Fruit fly (Drosophila melanogaster): ENCODE data around the gene Nhe3.

Nhe3 gene

dm6 chr2L:6663562-6664051, 20.6 kb downstream of the Nhe3 start, which contains the start of the genes CG13771, CG34310 and cup:
TSS of gene CG13771 (minus strand) at chr2L:6663612.
TSS of gene CG34310 (plus strand) at chr2L:6663664.
TSS of gene cup (plus strand) at chr2L:6663664.
- peak; percentile 2 for TF ChIP-seq CG9797 (GFP tag; optimal IDR thresholded peaks at IDR 0.05)
- TF ChIP-seq zen (tag; optimal IDR thresholded peaks at IDR 0.05), result no peak
- peak; percentile 9 for TF ChIP-seq pzg (GFP tag; optimal IDR thresholded peaks at IDR 0.05)
- TF ChIP-seq ac (GFP tag; optimal IDR thresholded peaks at IDR 0.05), result no peak
- TF ChIP-seq Dp (GFP tag; optimal IDR thresholded peaks at IDR 0.05), result peak; percentile 17
- no peak for TF ChIP-seq bcd (GFP tag; optimal IDR thresholded peaks at IDR 0.05)
- TF ChIP-seq onecut (GFP tag; IDR thresholded peaks at IDR 0.05), result no peak
- TF ChIP-seq Drgx (GFP tag; IDR thresholded peaks at IDR 0.05), result no peak
- TF ChIP-seq Awh (GFP tag; IDR thresholded peaks at IDR 0.05), result 0 out of 2 replicates have a peak, but pooled peaks have one; percentile 9
- peak; percentile 23 for TF ChIP-seq gfzf (GFP tag; optimal IDR thresholded peaks at IDR 0.05)
- TF ChIP-seq Gsc (GFP tag; IDR thresholded peaks at IDR 0.05), result no peak
- TF ChIP-seq CG12104 (GFP tag; optimal IDR thresholded peaks at IDR 0.05), result no peak
- peak; percentile 74 for TF ChIP-seq stwl (tag; optimal IDR thresholded peaks at IDR 0.05)
- peak; percentile 26 for TF ChIP-seq Med (GFP tag)
- TF ChIP-seq slbo (GFP tag; IDR thresholded peaks at IDR 0.05), result no peak
- TF ChIP-seq so (GFP tag; IDR thresholded peaks at IDR 0.05), result no peak
- TF ChIP-seq phol (tag; optimal IDR thresholded peaks at IDR 0.05), result peak; percentile 84
- TF ChIP-seq ranshi (GFP tag; IDR thresholded peaks at IDR 0.05), result no peak
- peak; percentile 60 for TF ChIP-seq Myb (GFP tag; optimal IDR thresholded peaks at IDR 0.05)
- TF ChIP-seq Ets97D (GFP tag; optimal IDR thresholded peaks at IDR 0.05), result peak; percentile 18
- no peak for TF ChIP-seq CG12942 (GFP tag; optimal IDR thresholded peaks at IDR 0.05)
- TF ChIP-seq Pdp1 (GFP tag; optimal IDR thresholded peaks at IDR 0.05), result peak in 1 of 2 experiments; percentile 60
- TF ChIP-seq CG14014 (GFP tag; IDR thresholded peaks at IDR 0.05), result no peak
- no peak for TF ChIP-seq Ets65A (GFP tag)
- TF ChIP-seq btn (GFP tag; optimal IDR thresholded peaks at IDR 0.05), result no peak
- no peak for TF ChIP-seq fd96Cb (tag; optimal IDR thresholded peaks at IDR 0.05)
- TF ChIP-seq CG10267 (tag; optimal IDR thresholded peaks at IDR 0.05), result peak; percentile 81
- no peak for TF ChIP-seq CG16863 (GFP tag; optimal IDR thresholded peaks at IDR 0.05)
- peak; percentile 26 for TF ChIP-seq CG3995 (GFP tag; optimal IDR thresholded peaks at IDR 0.05)

- TF ChIP-seq CG10321 (GFP tag; IDR thresholded peaks at IDR 0.05), result no peak
- 0 out of 3 replicates have a peak, but pooled peaks have one; percentile 37 for TF ChIP-seq vnd (GFP tag; IDR thresholded peaks at IDR 0.05; ENCODE audit: partially characterized antibody)
- TF ChIP-seq crol (GFP tag; IDR thresholded peaks at IDR 0.05), result no peak
- TF ChIP-seq Sox102F (GFP tag; optimal IDR thresholded peaks at IDR 0.05), result no peak
- peak; percentile 10 for TF ChIP-seq trem (tag; optimal IDR thresholded peaks at IDR 0.05)
- no peak for TF ChIP-seq ftz-f1 (GFP tag; optimal IDR thresholded peaks at IDR 0.05)
- peak; percentile 82 for TF ChIP-seq exex (tag; optimal IDR thresholded peaks at IDR 0.05)
- TF ChIP-seq CG10267 (tag; optimal IDR thresholded peaks at IDR 0.05), result peak; percentile 22
- no peak for TF ChIP-seq Usf (GFP tag; optimal IDR thresholded peaks at IDR 0.05)
- no peak for TF ChIP-seq CG6683 (GFP tag; optimal IDR thresholded peaks at IDR 0.05)
- TF ChIP-seq CG31388 (GFP tag; optimal IDR thresholded peaks at IDR 0.05), result no peak
- no peak for TF ChIP-seq gro (GFP tag; optimal IDR thresholded peaks at IDR 0.05)
- TF ChIP-seq Dad (GFP tag; optimal IDR thresholded peaks at IDR 0.05), result no peak
- no peak for TF ChIP-seq ap (GFP tag; IDR thresholded peaks at IDR 0.05)
- peak; percentile 86 for TF ChIP-seq CG7745 (tag; optimal IDR thresholded peaks at IDR 0.05)
- TF ChIP-seq MESR4 (GFP tag; optimal IDR thresholded peaks at IDR 0.05), result peak; percentile 82
- TF ChIP-seq crp (GFP tag; optimal IDR thresholded peaks at IDR 0.05), result peak in 1 of 2 experiments; percentile 25
- TF ChIP-seq CG10959 (GFP tag; IDR thresholded peaks at IDR 0.05), result no peak
- TF ChIP-seq CG12104 (GFP tag; optimal IDR thresholded peaks at IDR 0.05), result no peak
- TF ChIP-seq zen (tag; optimal IDR thresholded peaks at IDR 0.05), result no peak
- TF ChIP-seq CG4617 (GFP tag; optimal IDR thresholded peaks at IDR 0.05; ENCODE audit: borderline replicate concordance), result peak; percentile 88
- no peak for TF ChIP-seq CG11695 (GFP tag; IDR thresholded peaks at IDR 0.05)
- no peak for TF ChIP-seq CG12659 (GFP tag; optimal IDR thresholded peaks at IDR 0.05)
These were observed 26.0 kb downstream of the Nhe3 start, which contains the start of the genes CG31636 and Ube4A for dm6 chr2L:6657969-6658748. TSS of gene CG31636 (minus strand) at chr2L:6658152. TSS of gene Ube4A (plus strand) at chr2L:6658517.
